Worm (Caenorhabditis elegans) whole organism, mixed stage, embryonic: ENCODE measurements around the gene F26D2.13.

Experiments
- M03D4.4 ChIP-seq: sonication (generic microtip); optimal IDR thresholded peaks from 2 replicates; lab custom pipeline; 2017; ENCODE audit warnings: mild to moderate bottlenecking, missing genetic modification characterization, missing compliant biosample characterization
- bed-3 ChIP-seq: fragments of 200-800 bp; sonication (Bioruptor generic); optimal IDR thresholded peaks from 3 replicates; lab custom pipeline; 2018; ENCODE audit warnings: mild to moderate bottlenecking, missing genetic modification characterization, moderate library complexity, missing compliant biosample characterization
- blmp-1 ChIP-seq: fragments of 150-350 bp; optimal IDR thresholded peaks from 2 replicates; lab custom pipeline; 2014; ENCODE audit warnings: missing biosample characterization, missing genetic modification characterization
- ceh-43 ChIP-seq: fragments of 200-800 bp; sonication (Bioruptor generic); optimal IDR thresholded peaks from 2 replicates; lab custom pipeline; 2018; ENCODE audit warnings: mild to moderate bottlenecking, missing genetic modification characterization, moderate library complexity, missing compliant biosample characterization
- ceh-83 ChIP-seq: fragments of 200-800 bp; sonication (Bioruptor generic); optimal IDR thresholded peaks from 2 replicates; lab custom pipeline; 2018; ENCODE audit warnings: mild to moderate bottlenecking, missing genetic modification characterization, missing compliant biosample characterization
- ces-1 ChIP-seq: fragments of 150-350 bp; optimal IDR thresholded peaks from 2 replicates; lab custom pipeline; 2014; ENCODE audit warnings: missing biosample characterization, missing genetic modification reagents, missing genetic modification characterization
- cnd-1 ChIP-seq: fragments of 200-800 bp; sonication (Bioruptor generic); optimal IDR thresholded peaks from 2 replicates; lab custom pipeline; 2018; ENCODE audit warnings: mild to moderate bottlenecking, missing genetic modification characterization, missing compliant biosample characterization
- drap-1 ChIP-seq: fragments of 200-800 bp; sonication (Bioruptor generic); optimal IDR thresholded peaks from 3 replicates; lab custom pipeline; 2018; ENCODE audit warnings: mild to moderate bottlenecking, missing genetic modification characterization, missing compliant biosample characterization
- elt-1 ChIP-seq: sonication (generic microtip); optimal IDR thresholded peaks from 2 replicates; lab custom pipeline; 2017; ENCODE audit warnings: missing genetic modification characterization, mild to moderate bottlenecking, missing compliant biosample characterization, antibody characterized with exemption, moderate library complexity, borderline replicate concordance; ENCODE audit not compliant: insufficient read depth
- elt-3 ChIP-seq: fragments of 150-350 bp; optimal IDR thresholded peaks from 2 replicates; lab custom pipeline; 2014; ENCODE audit warnings: missing biosample characterization, missing genetic modification characterization
- flh-1 ChIP-seq: fragments of 200-800 bp; sonication (Bioruptor generic); optimal IDR thresholded peaks from 2 replicates; lab custom pipeline; 2018; ENCODE audit warnings: mild to moderate bottlenecking, missing genetic modification characterization, moderate library complexity, missing compliant biosample characterization
- ham-2 ChIP-seq: fragments of 200-800 bp; sonication (Bioruptor generic); optimal IDR thresholded peaks from 2 replicates; lab custom pipeline; 2018; ENCODE audit warnings: mild to moderate bottlenecking, missing genetic modification characterization, missing compliant biosample characterization
- hlh-1 ChIP-seq: fragments of 150-350 bp; optimal IDR thresholded peaks from 2 replicates; lab custom pipeline; 2014; ENCODE audit warnings: missing biosample characterization, missing genetic modification reagents, missing genetic modification characterization
- lin-13 ChIP-seq: fragments of 150-350 bp; optimal IDR thresholded peaks from 2 replicates; lab custom pipeline; 2014; ENCODE audit warnings: missing biosample characterization, missing genetic modification characterization
- lin-32 ChIP-seq: fragments of 200-800 bp; sonication (Bioruptor generic); optimal IDR thresholded peaks from 2 replicates; lab custom pipeline; 2018; ENCODE audit warnings: mild to moderate bottlenecking, missing genetic modification characterization, missing compliant biosample characterization
- lsy-2 ChIP-seq: fragments of 150-350 bp; optimal IDR thresholded peaks from 2 replicates; lab custom pipeline; 2014; ENCODE audit warnings: missing biosample characterization, missing genetic modification characterization
- mab-5 ChIP-seq: fragments of 150-350 bp; optimal IDR thresholded peaks from 2 replicates; lab custom pipeline; 2014; ENCODE audit warnings: missing biosample characterization, missing genetic modification characterization
- mep-1 ChIP-seq: fragments of 150-350 bp; optimal IDR thresholded peaks from 2 replicates; lab custom pipeline; 2017; ENCODE audit warnings: missing biosample characterization, missing genetic modification reagents, missing genetic modification characterization, inconsistent platforms
- mls-2 ChIP-seq: sonication (generic microtip); optimal IDR thresholded peaks from 2 replicates; lab custom pipeline; 2016; ENCODE audit warnings: mild to moderate bottlenecking, missing genetic modification characterization, moderate library complexity, missing compliant biosample characterization
- nhr-12 ChIP-seq: fragments of 150-350 bp; optimal IDR thresholded peaks from 2 replicates; lab custom pipeline; 2014; ENCODE audit warnings: missing biosample characterization, missing genetic modification characterization
- nhr-2 ChIP-seq: fragments of 150-350 bp; optimal IDR thresholded peaks from 2 replicates; lab custom pipeline; 2014; ENCODE audit warnings: missing biosample characterization, missing genetic modification characterization
- nhr-237 ChIP-seq: fragments of 150-350 bp; optimal IDR thresholded peaks from 2 replicates; lab custom pipeline; 2014; ENCODE audit warnings: missing biosample characterization, missing genetic modification characterization
- nhr-28 ChIP-seq: fragments of 150-350 bp; optimal IDR thresholded peaks from 2 replicates; lab custom pipeline; 2014; ENCODE audit warnings: missing biosample characterization, missing genetic modification characterization
- nhr-76 ChIP-seq: sonication (generic microtip); optimal IDR thresholded peaks from 2 replicates; lab custom pipeline; 2017; ENCODE audit warnings: missing biosample characterization, missing genetic modification characterization
- pha-4 ChIP-seq: fragments of 150-350 bp; optimal IDR thresholded peaks from 2 replicates; lab custom pipeline; 2018; ENCODE audit warnings: missing biosample characterization, missing genetic modification reagents, missing genetic modification characterization
- sem-2 ChIP-seq: fragments of 200-800 bp; sonication (Bioruptor generic); optimal IDR thresholded peaks from 2 replicates; lab custom pipeline; 2018; ENCODE audit warnings: mild to moderate bottlenecking, missing genetic modification characterization, missing compliant biosample characterization
- snpc-4 ChIP-seq: fragments of 150-350 bp; optimal IDR thresholded peaks from 2 replicates; lab custom pipeline; 2014; ENCODE audit warnings: missing biosample characterization, missing genetic modification characterization
- sptf-1 ChIP-seq: sonication (generic microtip); optimal IDR thresholded peaks from 2 replicates; lab custom pipeline; 2017; ENCODE audit warnings: mild to moderate bottlenecking, missing genetic modification characterization, moderate library complexity, missing compliant biosample characterization
- tbx-8 ChIP-seq: fragments of 200-800 bp; sonication (Bioruptor generic); optimal IDR thresholded peaks from 2 replicates; lab custom pipeline; 2018; ENCODE audit warnings: mild to moderate bottlenecking, missing genetic modification characterization, moderate library complexity, missing compliant biosample characterization
- unc-120 ChIP-seq: sonication (generic microtip); optimal IDR thresholded peaks from 2 replicates; lab custom pipeline; 2017; ENCODE audit warnings: missing genetic modification characterization, missing compliant biosample characterization; ENCODE audit not compliant: poor library complexity, severe bottlenecking
- unc-39 ChIP-seq: fragments of 150-350 bp; optimal IDR thresholded peaks from 2 replicates; lab custom pipeline; 2014; ENCODE audit warnings: missing biosample characterization, missing genetic modification characterization
- unc-62 ChIP-seq: fragments of 150-350 bp; optimal IDR thresholded peaks from 2 replicates; lab custom pipeline; 2014; ENCODE audit warnings: missing biosample characterization, missing genetic modification reagents, missing genetic modification characterization
- zip-8 ChIP-seq: fragments of 150-350 bp; optimal IDR thresholded peaks from 2 replicates; lab custom pipeline; 2014; ENCODE audit warnings: missing biosample characterization, missing genetic modification characterization
- ztf-11 ChIP-seq: fragments of 150-350 bp; optimal IDR thresholded peaks from 2 replicates; lab custom pipeline; 2014; ENCODE audit warnings: missing biosample characterization, missing genetic modification characterization

The F26D2.13 gene

DNA sequence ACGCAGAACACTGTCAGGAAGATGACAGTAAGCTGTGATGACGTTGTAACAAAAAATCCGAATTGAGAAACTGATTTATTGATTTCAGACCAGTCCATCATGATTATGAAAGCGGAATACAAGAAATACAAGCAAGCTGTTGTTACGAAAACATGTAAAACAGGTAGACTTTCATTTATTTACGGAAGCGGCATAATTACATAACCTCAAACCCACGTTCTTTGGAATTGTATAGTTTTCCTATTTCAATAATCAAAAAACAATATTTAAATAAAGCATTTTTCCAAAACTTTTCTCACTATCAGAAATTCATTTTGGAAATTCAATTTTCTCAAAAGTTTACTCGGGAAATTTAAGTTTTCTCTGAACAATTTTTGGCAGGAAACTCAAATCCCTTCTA, 23.3 kb upstream of the F26D2.13 start, which contains the start of gene str-15:
Gene str-15, minus strand, starts transcription at position 101 of the 400 bp plus-strand sequence.
- TF ChIP-seq ceh-43 (no peak), ztf-11 (tag; lab: Kevin White, UChicago) (no peak), mls-2 (tag; lab: Kevin White, UChicago) (no peak), nhr-2 (tag; lab: Kevin White, UChicago) (no peak), ces-1 (GFP tag; lab: Kevin White, UChicago) (no peak), mab-5 (tag; lab: Kevin White, UChicago) (no peak), drap-1 (GFP tag; lab: Kevin White, UChicago) (no peak), elt-3 (tag; lab: Kevin White, UChicago) (no peak), tbx-8 (no peak), M03D4.4 (tag; lab: Kevin White, UChicago) (no peak), sem-2 (GFP tag; lab: Kevin White, UChicago) (no peak), pha-4 (tag; lab: Kevin White, UChicago) (no peak), lsy-2 (tag; lab: Kevin White, UChicago) (no peak), ceh-83 (no peak), elt-1 (no peak), unc-62 (GFP tag; lab: Kevin White, UChicago) (no peak), snpc-4 (no peak), flh-1 (no peak), bed-3 (no peak)

DNA sequence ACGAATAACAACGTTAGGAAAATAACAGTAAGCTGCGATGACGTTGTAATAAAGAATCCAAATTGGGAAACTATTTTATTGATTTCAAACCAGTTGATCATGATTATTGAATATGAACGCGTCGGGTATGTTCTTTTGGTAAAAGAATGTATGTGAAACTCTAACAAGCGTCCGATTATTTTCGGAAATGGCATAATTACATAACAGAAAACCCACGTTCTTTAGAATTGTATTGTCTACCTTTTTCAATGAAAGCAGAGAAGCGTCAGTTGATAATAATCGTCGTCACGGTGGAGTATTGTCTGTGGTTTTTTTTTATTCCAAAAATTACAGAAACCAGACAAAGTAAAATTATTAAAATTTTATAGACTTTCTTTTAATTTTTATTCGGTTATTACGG, 19.7 kb upstream of the F26D2.13 start, which contains the start of gene str-14:
Gene str-14, minus strand, starts transcription at position 101 of the 400 bp plus-strand sequence.
- TF ChIP-seq hlh-1, result no peak
- no peak for TF ChIP-seq nhr-76 (tag; lab: Kevin White, UChicago)
- TF ChIP-seq zip-8, result no peak
- no peak for TF ChIP-seq ceh-43

DNA sequence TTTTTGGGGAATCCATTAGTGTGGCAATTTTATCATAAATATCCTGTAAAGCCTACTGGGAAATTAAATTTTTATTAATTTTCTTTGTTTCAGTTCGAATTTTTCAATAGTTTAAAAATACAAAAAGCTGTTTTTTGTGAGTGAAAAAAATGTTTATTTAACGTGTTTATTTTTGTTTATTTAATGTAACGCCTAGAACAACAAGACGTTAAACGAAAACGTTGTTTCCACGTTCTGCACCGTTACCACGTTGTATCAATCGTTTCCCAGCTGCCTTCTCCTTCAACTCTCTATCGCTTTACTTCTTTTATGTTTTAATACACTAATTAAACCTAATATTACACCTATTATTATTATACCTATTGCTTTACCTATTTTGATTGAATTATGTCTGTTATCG, 12.3 kb upstream of the F26D2.13 start, which contains the start of gene T08G3.13:
Gene T08G3.13, plus strand, starts transcription at position 301 of the 400 bp plus-strand sequence.
- TF ChIP-seq ces-1 (GFP tag; lab: Kevin White, UChicago) (no peak), nhr-237 (tag; lab: Kevin White, UChicago) (no peak), snpc-4 (no peak), blmp-1 (tag; lab: Kevin White, UChicago) (no peak), bed-3 (no peak), lin-32 (no peak)

- TF ChIP-seq nhr-12 (tag; lab: Kevin White, UChicago) (no peak), sptf-1 (tag; lab: Kevin White, UChicago) (no peak), bed-3 (no peak), blmp-1 (tag; lab: Kevin White, UChicago) (no peak), nhr-28 (tag; lab: Kevin White, UChicago) (no peak), nhr-2 (tag; lab: Kevin White, UChicago) (no peak), nhr-237 (tag; lab: Kevin White, UChicago) (no peak), nhr-76 (tag; lab: Kevin White, UChicago) (no peak), tbx-8 (no peak), cnd-1 (tag; lab: Kevin White, UChicago) (no peak), sem-2 (GFP tag; lab: Kevin White, UChicago) (no peak), hlh-1 (no peak), mep-1 (tag; lab: Kevin White, UChicago) (no peak), unc-120 (tag; lab: Kevin White, UChicago) (no peak)
- TF ChIP-seq, all 35 proteins: peak for 0
Observed at ce11 chrV:16446191-16446590, 10.8 kb upstream of the F26D2.13 start.

- TF ChIP-seq unc-120 (tag; lab: Kevin White, UChicago) (no peak), bed-3 (no peak), ceh-43 (no peak), mls-2 (tag; lab: Kevin White, UChicago) (no peak), nhr-28 (tag; lab: Kevin White, UChicago) (no peak), lin-13 (tag; lab: Kevin White, UChicago) (no peak), flh-1 (no peak), unc-39 (tag; lab: Kevin White, UChicago) (no peak), mep-1 (tag; lab: Kevin White, UChicago) (no peak), lin-32 (no peak), lsy-2 (tag; lab: Kevin White, UChicago) (no peak), ztf-11 (tag; lab: Kevin White, UChicago) (no peak), ham-2 (GFP tag; lab: Kevin White, UChicago) (no peak)
- TF ChIP-seq, all 35 proteins: peak for 0
Observed at ce11 chrV:16445676-16446075, 10.3 kb upstream of the F26D2.13 start, which contains the start of gene T08G3.6. T08G3.6 (plus strand) TSS chrV:16445976.
